Worm (Caenorhabditis elegans) whole organism, late embryonic: ENCODE results near the gene T09A5.5.

Source experiments
- ceh-18 ChIP-seq: sonication (generic microtip); optimal IDR thresholded peaks from 2 replicates; lab custom pipeline; 2016; ENCODE audit warnings: missing genetic modification characterization, missing compliant biosample characterization
- ceh-24 ChIP-seq: sonication (generic microtip); optimal IDR thresholded peaks from 2 replicates; lab custom pipeline; 2016; ENCODE audit warnings: mild to moderate bottlenecking, missing genetic modification characterization, missing compliant biosample characterization
- ceh-34 ChIP-seq: sonication (generic microtip); optimal IDR thresholded peaks from 2 replicates; lab custom pipeline; 2016; ENCODE audit warnings: mild to moderate bottlenecking, missing genetic modification characterization, missing compliant biosample characterization
- dmd-4 ChIP-seq: sonication (generic microtip); optimal IDR thresholded peaks from 2 replicates; lab custom pipeline; 2016; ENCODE audit warnings: borderline replicate concordance, missing genetic modification characterization, missing compliant biosample characterization
- gmeb-2 ChIP-seq: sonication (generic microtip); optimal IDR thresholded peaks from 2 replicates; lab custom pipeline; 2016; ENCODE audit warnings: missing genetic modification characterization, inconsistent platforms, missing compliant biosample characterization
- lim-6 ChIP-seq: sonication (generic microtip); optimal IDR thresholded peaks from 2 replicates; lab custom pipeline; 2016; ENCODE audit warnings: missing genetic modification characterization, missing compliant biosample characterization
- nhr-11 ChIP-seq: fragments of 150-350 bp; optimal IDR thresholded peaks from 2 replicates; lab custom pipeline; 2014; ENCODE audit warnings: missing biosample characterization, missing genetic modification characterization
- syd-9 ChIP-seq: sonication (generic microtip); optimal IDR thresholded peaks from 2 replicates; lab custom pipeline; 2016; ENCODE audit warnings: mild to moderate bottlenecking, missing genetic modification characterization, moderate library complexity, missing compliant biosample characterization
- unc-55 ChIP-seq: sonication (generic microtip); optimal IDR thresholded peaks from 2 replicates; lab custom pipeline; 2017; ENCODE audit warnings: missing biosample characterization, missing genetic modification reagents, missing genetic modification characterization

DNA sequence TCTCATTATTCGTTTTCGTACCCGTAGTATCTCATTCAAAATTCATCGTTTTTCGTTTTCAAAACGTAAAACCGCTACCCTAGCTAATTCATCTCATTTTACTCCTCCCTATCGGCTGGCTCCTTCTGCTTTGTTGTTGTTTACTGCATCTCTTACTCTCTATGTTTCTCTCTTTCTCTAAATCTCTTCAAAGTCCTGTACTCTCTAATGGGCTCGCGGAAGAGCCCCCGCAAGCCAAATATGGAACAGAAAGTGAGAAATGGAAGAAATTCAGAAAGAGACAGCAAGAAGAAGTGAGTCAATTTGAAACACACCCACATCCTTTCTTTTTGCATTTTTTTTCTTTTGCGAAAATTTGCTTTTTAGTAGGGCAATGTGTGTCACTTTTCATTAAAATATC is 14.9 kb downstream of the T09A5.5 start:
- TF ChIP-seq syd-9 (tag; lab: Kevin White, UChicago): no peak
- TF ChIP-seq dmd-4 (tag; lab: Kevin White, UChicago): no peak
- TF ChIP-seq ceh-24: no peak
- no peak for TF ChIP-seq lim-6 (tag; lab: Kevin White, UChicago)
- TF ChIP-seq ceh-34 (tag; lab: Kevin White, UChicago): no peak
- TF ChIP-seq nhr-11 (tag; lab: Kevin White, UChicago): no peak
- no peak for TF ChIP-seq gmeb-2 (tag; lab: Kevin White, UChicago)
- TF ChIP-seq ceh-18 (tag; lab: Kevin White, UChicago): no peak
- no peak for TF ChIP-seq unc-55 (GFP tag; lab: Kevin White, UChicago)
